Fruit fly (Drosophila melanogaster): ENCODE measurements around the gene CG17786.

DNA sequence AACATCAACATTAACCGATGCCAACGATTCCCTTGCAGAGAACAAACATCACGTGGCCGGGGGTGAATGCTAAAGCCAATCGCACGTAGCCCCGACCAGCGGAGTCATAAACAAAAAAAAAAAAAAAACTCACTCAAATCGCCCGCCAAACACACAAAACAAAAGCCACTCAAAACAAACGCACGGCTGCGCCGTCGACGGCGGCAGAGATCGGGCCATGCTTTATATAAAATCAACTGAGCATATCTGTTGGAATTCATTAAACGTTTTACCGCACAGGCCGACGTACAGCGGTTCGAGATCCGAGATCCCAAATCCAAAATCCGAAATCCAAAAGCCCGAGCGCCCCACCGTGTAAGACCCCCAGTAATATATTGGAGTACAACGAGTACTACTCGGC lies 46.1 kb downstream of the CG17786 start, which contains the start of gene CG13606:
- TF ChIP-seq cic (GFP tag; optimal IDR thresholded peaks at IDR 0.05) (no peak), CG1620 (GFP tag; optimal IDR thresholded peaks at IDR 0.05) (no peak), Clk (GFP tag; optimal IDR thresholded peaks at IDR 0.05) (no peak), CG14711 (tag; optimal IDR thresholded peaks at IDR 0.05) (no peak), kay (GFP tag; ENCODE audit: borderline replicate concordance) (no peak), Mnt (GFP tag; optimal IDR thresholded peaks at IDR 0.05) (no peak), bab1 (GFP tag; optimal IDR thresholded peaks at IDR 0.05) (no peak), toe (GFP tag; optimal IDR thresholded peaks at IDR 0.05) (no peak), pad (GFP tag; optimal IDR thresholded peaks at IDR 0.05) (no peak), CG12768 (GFP tag; optimal IDR thresholded peaks at IDR 0.05) (no peak), tj (GFP tag; optimal IDR thresholded peaks at IDR 0.05) (no peak), ovo (GFP tag; optimal IDR thresholded peaks at IDR 0.05) (no peak), CG7101 (tag; optimal IDR thresholded peaks at IDR 0.05) (no peak), CG33017 (tag; optimal IDR thresholded peaks at IDR 0.05) (no peak)
